ENCODE assay signal across 1 fruit fly cellular context in the genomic region with DNA sequence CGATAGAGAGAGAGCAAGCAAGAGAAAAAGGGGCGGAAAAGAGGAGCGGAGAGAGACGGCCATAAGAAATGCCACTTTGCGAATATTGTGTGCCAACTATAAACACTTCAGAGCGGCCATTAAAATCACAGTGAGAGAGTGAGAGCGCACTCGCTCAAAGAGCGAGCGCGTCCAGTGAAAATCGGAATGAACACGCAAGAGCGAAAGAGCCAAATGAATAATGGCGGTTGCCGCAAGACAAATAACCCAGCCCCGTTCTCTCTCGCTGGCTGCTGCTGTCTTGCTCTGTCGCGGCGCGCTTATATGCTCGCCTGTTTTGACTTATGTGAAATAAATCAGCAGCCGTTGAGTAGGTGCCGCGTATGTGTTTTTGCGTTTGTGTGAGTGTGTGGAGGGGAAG.
TF ChIP-seq lines count a peak whose summit lies in the region.

No protein-coding gene starts in this region.

TF ChIP-seq in whole organism, embryonic, 481 proteins besides CTCF, POLR2A, EP300 and RAD21 (continued from another document):
- TF ChIP-seq CG34376 (GFP tag; optimal IDR thresholded peaks at IDR 0.05; lab: Kevin White, UChicago), result no peak
- no peak for TF ChIP-seq fd96Cb (tag; optimal IDR thresholded peaks at IDR 0.05; lab: Kevin White, UChicago)
- peak; percentile 48; the same call in 1 of the 3 replicates for TF ChIP-seq CG14860 (GFP tag; IDR thresholded peaks at IDR 0.05; lab: Robert Waterston, UW; ENCODE audit: partially characterized antibody)
- TF ChIP-seq bcd (GFP tag; optimal IDR thresholded peaks at IDR 0.05; lab: Kevin White, UChicago), result no peak
- no peak for TF ChIP-seq CG1792 (GFP tag; optimal IDR thresholded peaks at IDR 0.05; lab: Kevin White, UChicago)
- TF ChIP-seq bsh (GFP tag; optimal IDR thresholded peaks at IDR 0.05; lab: Kevin White, UChicago), result no peak
- TF ChIP-seq CG10321 (GFP tag; IDR thresholded peaks at IDR 0.05; lab: Robert Waterston, UW), result peak; percentile 98
- TF ChIP-seq hbn (GFP tag; IDR thresholded peaks at IDR 0.05; lab: Robert Waterston, UW; ENCODE audit: partially characterized antibody), result peak; percentile 51; the same call in 1 of the 2 replicates
- peak; percentile 57 for TF ChIP-seq crol (GFP tag; IDR thresholded peaks at IDR 0.05; lab: Robert Waterston, UW)
- peak in 1 of 2 experiments; percentile 42 for TF ChIP-seq Pdp1 (GFP tag; optimal IDR thresholded peaks at IDR 0.05; lab: Kevin White, UChicago)
- peak; percentile 9 for TF ChIP-seq nau (GFP tag; optimal IDR thresholded peaks at IDR 0.05; lab: Kevin White, UChicago)
- TF ChIP-seq H15 (GFP tag; IDR thresholded peaks at IDR 0.05; lab: Robert Waterston, UW), result no peak
- TF ChIP-seq CG13287 (GFP tag; IDR thresholded peaks at IDR 0.05; lab: Robert Waterston, UW; ENCODE audit: partially characterized antibody), result peak; percentile 63
- TF ChIP-seq amos (GFP tag; IDR thresholded peaks at IDR 0.05; lab: Robert Waterston, UW; ENCODE audit: partially characterized antibody), result no peak
- no peak for TF ChIP-seq prd (optimal IDR thresholded peaks at IDR 0.05; lab: Kevin White, UChicago)
- TF ChIP-seq prd (GFP tag; IDR thresholded peaks at IDR 0.05; lab: Robert Waterston, UW), result no peak
- no peak for TF ChIP-seq CG10654 (GFP tag; optimal IDR thresholded peaks at IDR 0.05; lab: Kevin White, UChicago)
- TF ChIP-seq CG32772 (GFP tag; IDR thresholded peaks at IDR 0.05; lab: Robert Waterston, UW), result no peak
- peak; percentile 62 for TF ChIP-seq sna (GFP tag; IDR thresholded peaks at IDR 0.05; lab: Robert Waterston, UW; ENCODE audit: partially characterized antibody)
- peak; percentile 97 for TF ChIP-seq CG1832 (GFP tag; optimal IDR thresholded peaks at IDR 0.05; lab: Kevin White, UChicago)
- peak; percentile 67 for TF ChIP-seq Opbp (GFP tag; IDR thresholded peaks at IDR 0.05; lab: Robert Waterston, UW; ENCODE audit: partially characterized antibody)
- peak; percentile 93 for TF ChIP-seq phol (tag; optimal IDR thresholded peaks at IDR 0.05; lab: Kevin White, UChicago)
- peak; percentile 85 for TF ChIP-seq vvl (GFP tag; IDR thresholded peaks at IDR 0.05; lab: Robert Waterston, UW)
- peak; percentile 65 for TF ChIP-seq Med (GFP tag; lab: Kevin White, UChicago)
- peak; percentile 60 for TF ChIP-seq zen (tag; optimal IDR thresholded peaks at IDR 0.05; lab: Kevin White, UChicago)
- TF ChIP-seq CG8924 (tag; optimal IDR thresholded peaks at IDR 0.05; lab: Kevin White, UChicago), result no peak
- peak; percentile 14 for TF ChIP-seq Kr (GFP tag; optimal IDR thresholded peaks at IDR 0.05; lab: Kevin White, UChicago)
- no peak for TF ChIP-seq CG2120 (GFP tag; optimal IDR thresholded peaks at IDR 0.05; lab: Kevin White, UChicago)
- no peak for TF ChIP-seq Lim3 (GFP tag; IDR thresholded peaks at IDR 0.05; lab: Robert Waterston, UW)
- TF ChIP-seq HLH4C (GFP tag; IDR thresholded peaks at IDR 0.05; lab: Robert Waterston, UW; ENCODE audit: partially characterized antibody), result peak; percentile 25; the same call in 1 of the 3 replicates
- TF ChIP-seq cad (GFP tag; optimal IDR thresholded peaks at IDR 0.05; lab: Kevin White, UChicago), result peak; percentile 74
- peak; percentile 61 for TF ChIP-seq CG15479 (GFP tag; optimal IDR thresholded peaks at IDR 0.05; lab: Kevin White, UChicago)
- no peak for TF ChIP-seq CG10959 (GFP tag; IDR thresholded peaks at IDR 0.05; lab: Robert Waterston, UW)
- no peak for TF ChIP-seq CG16815 (GFP tag; optimal IDR thresholded peaks at IDR 0.05; lab: Kevin White, UChicago)
- TF ChIP-seq Nf-YB (GFP tag; optimal IDR thresholded peaks at IDR 0.05; lab: Kevin White, UChicago), result peak; percentile 97
- TF ChIP-seq Nf-YA (GFP tag; IDR thresholded peaks at IDR 0.05; lab: Robert Waterston, UW), result peak; percentile 64
- no peak for TF ChIP-seq CG16779 (GFP tag; IDR thresholded peaks at IDR 0.05; lab: Robert Waterston, UW)
- peak; percentile 87 for TF ChIP-seq seq (GFP tag; IDR thresholded peaks at IDR 0.05; lab: Robert Waterston, UW)
- TF ChIP-seq CG7786 (GFP tag; optimal IDR thresholded peaks at IDR 0.05; lab: Kevin White, UChicago), result no peak
- TF ChIP-seq HmgZ (tag; optimal IDR thresholded peaks at IDR 0.05; lab: Kevin White, UChicago), result peak; percentile 33
- TF ChIP-seq bbx (GFP tag; IDR thresholded peaks at IDR 0.05; lab: Robert Waterston, UW; ENCODE audit: partially characterized antibody), result peak; percentile 19; the same call in 1 of the 2 replicates
- TF ChIP-seq Side (GFP tag; optimal IDR thresholded peaks at IDR 0.05; lab: Kevin White, UChicago), result peak; percentile 17
- TF ChIP-seq Tbp (GFP tag; optimal IDR thresholded peaks at IDR 0.05; lab: Kevin White, UChicago), result peak; percentile 6
- peak; percentile 79 for TF ChIP-seq D (optimal IDR thresholded peaks at IDR 0.05; lab: Kevin White, UChicago)
- no peak for TF ChIP-seq D (GFP tag; optimal IDR thresholded peaks at IDR 0.05; lab: Kevin White, UChicago)
- peak; percentile 97 for TF ChIP-seq Nf-YC (tag; optimal IDR thresholded peaks at IDR 0.05; lab: Kevin White, UChicago)
- peak; percentile 54; the same call in 1 of the 3 replicates for TF ChIP-seq ci (GFP tag; IDR thresholded peaks at IDR 0.05; lab: Robert Waterston, UW)
- TF ChIP-seq gro (GFP tag; optimal IDR thresholded peaks at IDR 0.05; lab: Kevin White, UChicago), result no peak
- peak; percentile 16; the same call in 1 of the 3 replicates for TF ChIP-seq dysf (GFP tag; IDR thresholded peaks at IDR 0.05; lab: Robert Waterston, UW)
- TF ChIP-seq mam (GFP tag; optimal IDR thresholded peaks at IDR 0.05; lab: Kevin White, UChicago), result no peak
- TF ChIP-seq eve (GFP tag; optimal IDR thresholded peaks at IDR 0.05; lab: Kevin White, UChicago), result no peak
- no peak; the same call in 1 of the 2 replicates for TF ChIP-seq CG14014 (GFP tag; IDR thresholded peaks at IDR 0.05; lab: Robert Waterston, UW)
- TF ChIP-seq ewg (GFP tag; optimal IDR thresholded peaks at IDR 0.05; lab: Kevin White, UChicago), result peak; percentile 66
- TF ChIP-seq CG16813 (GFP tag; IDR thresholded peaks at IDR 0.05; lab: Robert Waterston, UW; ENCODE audit: partially characterized antibody), result no peak
- peak; percentile 48 for TF ChIP-seq gcm (GFP tag; optimal IDR thresholded peaks at IDR 0.05; lab: Kevin White, UChicago)
- TF ChIP-seq sd (tag; optimal IDR thresholded peaks at IDR 0.05; lab: Kevin White, UChicago), result peak; percentile 70
- TF ChIP-seq ash1 (GFP tag; optimal IDR thresholded peaks at IDR 0.05; lab: Kevin White, UChicago), result peak; percentile 42
- 0 out of 2 replicates have a peak, but pooled peaks have one; percentile 27 for TF ChIP-seq Xrp1 (GFP tag; IDR thresholded peaks at IDR 0.05; lab: Robert Waterston, UW)
